Fruit fly (Drosophila melanogaster): ENCODE data around the gene ChLD3.

DNA sequence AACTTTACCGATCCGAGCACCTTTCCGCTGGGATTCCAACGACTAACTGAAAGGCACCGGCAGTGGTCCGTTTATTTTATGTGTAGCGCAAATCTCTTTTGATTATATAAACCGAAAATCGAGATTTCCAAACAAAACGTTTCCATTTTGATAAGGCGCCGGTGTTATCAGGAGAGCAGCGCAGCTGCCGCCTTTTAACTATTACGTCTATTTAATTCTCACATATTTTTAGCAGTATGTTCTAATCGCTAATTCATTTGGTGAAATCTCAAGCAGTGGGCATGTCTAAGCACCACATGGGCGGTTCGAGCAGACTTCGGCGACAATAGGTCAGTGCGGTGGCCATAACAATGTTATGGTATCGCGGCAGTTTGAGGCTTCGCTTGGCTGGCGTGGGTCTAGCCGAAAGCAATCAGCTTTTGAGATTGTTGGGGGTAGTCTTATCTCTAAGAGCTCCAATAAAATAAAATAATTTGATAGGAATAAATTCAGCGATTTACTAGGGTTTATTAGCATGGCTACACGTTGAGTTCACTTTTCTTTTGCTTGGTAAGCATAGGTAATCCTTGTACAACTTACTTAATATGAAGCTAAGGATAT, 52.1 kb downstream of the ChLD3 start, which contains the start of gene Cyt-b5-r:
- TF ChIP-seq CG31627 (GFP tag; optimal IDR thresholded peaks at IDR 0.05) = no peak
- no peak for TF ChIP-seq Ets96B (tag; optimal IDR thresholded peaks at IDR 0.05)
- no peak for TF ChIP-seq fkh (GFP tag; optimal IDR thresholded peaks at IDR 0.05)
- no peak for TF ChIP-seq esn (GFP tag; optimal IDR thresholded peaks at IDR 0.05)
- no peak for TF ChIP-seq CG34406 (GFP tag; optimal IDR thresholded peaks at IDR 0.05)
